Worm (Caenorhabditis elegans): Measurements from ENCODE around the gene H08M01.1.

The H08M01.1 gene

ce11 chrIV:13827586-13827985 lies 8.6 kb downstream of the H08M01.1 start, which contains the start of gene rga-5:
Gene rga-5, plus strand, starts transcription at chrIV:13827886.
- no peak for TF ChIP-seq unc-62 (GFP tag; optimal IDR thresholded peaks at IDR 0.05)

ce11 chrIV:13826363-13826762 lies 9.8 kb downstream of the H08M01.1 start:
- no peak for TF ChIP-seq unc-62 (GFP tag; optimal IDR thresholded peaks at IDR 0.05)

ce11 chrIV:13820862-13821261 lies 15.3 kb downstream of the H08M01.1 start, which contains the start of gene Y45F10D.15:
Gene Y45F10D.15, minus strand, starts transcription at chrIV:13820962.
- TF ChIP-seq unc-62 (GFP tag; optimal IDR thresholded peaks at IDR 0.05), result no peak

- no peak for TF ChIP-seq unc-62 (GFP tag; optimal IDR thresholded peaks at IDR 0.05)
These were observed 28.5 kb downstream of the H08M01.1 start, which contains the start of gene Y45F10D.14 for ce11 chrIV:13807724-13808123. Gene Y45F10D.14, minus strand, starts transcription at chrIV:13807824.

- TF ChIP-seq unc-62 (GFP tag; optimal IDR thresholded peaks at IDR 0.05), result no peak
These were observed 38.3 kb downstream of the H08M01.1 start, which contains the start of gene Y45F10D.6 for ce11 chrIV:13797859-13798374. Gene Y45F10D.6, minus strand, starts transcription at chrIV:13797909.

ce11 chrIV:13795249-13795909 lies 40.8 kb downstream of the H08M01.1 start:
- TF ChIP-seq unc-62 (GFP tag; optimal IDR thresholded peaks at IDR 0.05), result no peak

ce11 chrIV:13788652-13789051 lies 47.5 kb downstream of the H08M01.1 start, which contains the start of the genes sas-6 and Y45F10D.7:
Gene sas-6, minus strand, starts transcription at chrIV:13788731.
Gene Y45F10D.7, plus strand, starts transcription at chrIV:13788907.
- TF ChIP-seq unc-62 (GFP tag; optimal IDR thresholded peaks at IDR 0.05), result no peak

ce11 chrIV:13786690-13787089 lies 49.5 kb downstream of the H08M01.1 start, which contains the start of gene icap-1:
Gene icap-1, minus strand, starts transcription at chrIV:13786961.
- TF ChIP-seq unc-62 (GFP tag; optimal IDR thresholded peaks at IDR 0.05), result no peak

ce11 chrIV:13785545-13785944 lies 50.6 kb downstream of the H08M01.1 start, which contains the start of gene lact-9:
Gene lact-9, minus strand, starts transcription at chrIV:13785645.
- TF ChIP-seq unc-62 (GFP tag; optimal IDR thresholded peaks at IDR 0.05), result no peak

ce11 chrIV:13784774-13785173 lies 51.4 kb downstream of the H08M01.1 start:
- TF ChIP-seq unc-62 (GFP tag; optimal IDR thresholded peaks at IDR 0.05), result no peak
